Worm (Caenorhabditis elegans) whole organism, L1 larva: ENCODE results near the gene Y37D8A.16.

ENCODE experiments used
- ceh-82 ChIP-seq, 3 experiments: fragments of 150-350 bp in 1 of 3; sonication (generic microtip) in 2 of 3; optimal IDR thresholded peaks; 2 replicates each; lab custom pipeline; 2014 to 2017; ENCODE audit warnings: missing biosample characterization in 3 of 3, missing genetic modification characterization in 3 of 3
- ces-1 ChIP-seq: fragments of 150-350 bp; optimal IDR thresholded peaks from 2 replicates; lab custom pipeline; 2014; ENCODE audit warnings: missing biosample characterization, missing genetic modification reagents, missing genetic modification characterization
- elt-2 ChIP-seq: sonication (generic microtip); optimal IDR thresholded peaks from 2 replicates; lab custom pipeline; 2016; ENCODE audit warnings: missing genetic modification characterization, mild to moderate bottlenecking, inconsistent platforms, missing compliant biosample characterization, missing genetic modification reagents
- jun-1 ChIP-seq: fragments of 150-350 bp; optimal IDR thresholded peaks from 2 replicates; lab custom pipeline; 2014; ENCODE audit warnings: missing biosample characterization, missing genetic modification reagents, missing genetic modification characterization
- lin-35 ChIP-seq, 2 experiments: fragments of 150-350 bp; optimal IDR thresholded peaks; 2 replicates each; lab custom pipeline; 2014; ENCODE audit warnings: missing biosample characterization in 2 of 2, missing genetic modification characterization in 2 of 2, missing genetic modification reagents in 2 of 2
- nhr-20 ChIP-seq: sonication (generic microtip); optimal IDR thresholded peaks from 2 replicates; lab custom pipeline; 2016; ENCODE audit warnings: mild to moderate bottlenecking, missing genetic modification characterization, missing compliant biosample characterization
- nhr-76 ChIP-seq: sonication (generic microtip); optimal IDR thresholded peaks from 2 replicates; lab custom pipeline; 2017; ENCODE audit warnings: missing biosample characterization, missing genetic modification characterization
- nhr-77 ChIP-seq: fragments of 150-350 bp; optimal IDR thresholded peaks from 2 replicates; lab custom pipeline; 2014; ENCODE audit warnings: missing biosample characterization, missing genetic modification characterization
- nhr-90 ChIP-seq: sonication (generic microtip); optimal IDR thresholded peaks from 2 replicates; lab custom pipeline; 2016; ENCODE audit warnings: mild to moderate bottlenecking, missing genetic modification characterization, missing compliant biosample characterization; ENCODE audit not compliant: poor library complexity
- pqm-1 ChIP-seq: sonication (generic microtip); optimal IDR thresholded peaks from 3 replicates; lab custom pipeline; 2017; ENCODE audit warnings: missing biosample characterization, missing genetic modification characterization
- sup-37 ChIP-seq: fragments of 200-800 bp; sonication (Bioruptor generic); optimal IDR thresholded peaks from 2 replicates; lab custom pipeline; 2018; ENCODE audit warnings: mild to moderate bottlenecking, missing genetic modification characterization, missing compliant biosample characterization
- tbx-2 ChIP-seq: sonication (generic microtip); optimal IDR thresholded peaks from 2 replicates; lab custom pipeline; 2016; ENCODE audit warnings: missing genetic modification characterization, missing compliant biosample characterization
- ztf-11 ChIP-seq, 2 experiments: sonication (generic microtip); optimal IDR thresholded peaks; 2 replicates each; lab custom pipeline; 2016 to 2017; ENCODE audit warnings: missing genetic modification characterization in 2 of 2, missing biosample characterization in 1 of 2, missing compliant biosample characterization in 1 of 2

- TF ChIP-seq ceh-82 (tag; optimal IDR thresholded peaks at IDR 0.05; lab: Kevin White, UChicago) (no peak), pqm-1 (no peak), nhr-77 (no peak), nhr-20 (tag; lab: Kevin White, UChicago) (no peak), nhr-90 (tag; lab: Kevin White, UChicago) (no peak), sup-37 (no peak), elt-2 (tag; lab: Kevin White, UChicago) (no peak), lin-35 (GFP tag; optimal IDR thresholded peaks at IDR 0.05; lab: Kevin White, UChicago) (no peak), ztf-11 (tag; optimal IDR thresholded peaks at IDR 0.05; lab: Kevin White, UChicago) (no peak), tbx-2 (tag; lab: Kevin White, UChicago) (no peak), ces-1 (no peak), nhr-76 (tag; lab: Kevin White, UChicago) (no peak), jun-1 (tag; lab: Kevin White, UChicago) (no peak)
These were observed 14.3 kb upstream of the Y37D8A.16 start for ce11 chrIII:12932776-12933175.
